Fruit fly (Drosophila melanogaster): ENCODE data around the gene TORIP.

TORIP gene

dm6 chr3L:19845047-19845906 lies 40.4 kb upstream of the TORIP start, which contains the start of gene Papss (continued):
- TF ChIP-seq sens-2 (GFP tag; IDR thresholded peaks at IDR 0.05) (0 out of 2 replicates have a peak, but pooled peaks have one; percentile 39), ind (GFP tag; optimal IDR thresholded peaks at IDR 0.05) (no peak), CG2199 (GFP tag; IDR thresholded peaks at IDR 0.05) (peak; percentile 88), Awh (GFP tag; IDR thresholded peaks at IDR 0.05) (no peak; the same call in 1 of the 2 replicates), unpg (GFP tag; optimal IDR thresholded peaks at IDR 0.05) (no peak), CG14050 (GFP tag; IDR thresholded peaks at IDR 0.05) (no peak; the same call in 2 of the 3 replicates), tin (GFP tag; optimal IDR thresholded peaks at IDR 0.05) (no peak), Dp (GFP tag; optimal IDR thresholded peaks at IDR 0.05) (peak; percentile 2), crc (GFP tag; optimal IDR thresholded peaks at IDR 0.05) (no peak), disco-r (GFP tag; optimal IDR thresholded peaks at IDR 0.05) (no peak), CG1603 (tag; optimal IDR thresholded peaks at IDR 0.05) (no peak), CG13123 (GFP tag; optimal IDR thresholded peaks at IDR 0.05) (no peak), CG14860 (GFP tag; IDR thresholded peaks at IDR 0.05; ENCODE audit: partially characterized antibody) (peak; percentile 32; the same call in 1 of the 3 replicates), Blimp-1 (GFP tag; optimal IDR thresholded peaks at IDR 0.05) (no peak), CG11695 (GFP tag; IDR thresholded peaks at IDR 0.05) (no peak), cwo (GFP tag; optimal IDR thresholded peaks at IDR 0.05) (peak; percentile 24), ranshi (GFP tag; IDR thresholded peaks at IDR 0.05) (no peak), ab (GFP tag; optimal IDR thresholded peaks at IDR 0.05) (no peak), BtbVII (GFP tag; optimal IDR thresholded peaks at IDR 0.05) (peak; percentile 29), CG31441 (GFP tag; IDR thresholded peaks at IDR 0.05) (no peak), hth (optimal IDR thresholded peaks at IDR 0.05) (no peak), CG11247 (GFP tag; IDR thresholded peaks at IDR 0.05) (no peak), vfl (GFP tag; optimal IDR thresholded peaks at IDR 0.05) (no peak), CG17359 (tag; optimal IDR thresholded peaks at IDR 0.05) (peak; percentile 41), Mad (GFP tag; optimal IDR thresholded peaks at IDR 0.05) (no peak), Scr (GFP tag; IDR thresholded peaks at IDR 0.05; ENCODE audit: partially characterized antibody) (peak; percentile 90), Ada2b (GFP tag; IDR thresholded peaks at IDR 0.05) (peak; percentile 11; the same call in 1 of the 2 replicates), CG7745 (tag; optimal IDR thresholded peaks at IDR 0.05) (no peak), hb (GFP tag; IDR thresholded peaks at IDR 0.05; ENCODE audit: partially characterized antibody) (peak; percentile 60; the same call in 2 of the 3 replicates), PHDP (tag; optimal IDR thresholded peaks at IDR 0.05) (peak; percentile 25), bigmax (GFP tag; optimal IDR thresholded peaks at IDR 0.05) (no peak), nom (GFP tag; optimal IDR thresholded peaks at IDR 0.05) (no peak), knrl (GFP tag; IDR thresholded peaks at IDR 0.05; ENCODE audit: partially characterized antibody) (peak; percentile 82), CG6654 (GFP tag; optimal IDR thresholded peaks at IDR 0.05) (no peak), CG4282 (GFP tag; optimal IDR thresholded peaks at IDR 0.05) (no peak), lola (GFP tag; optimal IDR thresholded peaks at IDR 0.05) (peak in 1 of 3 experiments; percentile 26), CG12769 (tag; optimal IDR thresholded peaks at IDR 0.05) (no peak), fd3F (GFP tag; optimal IDR thresholded peaks at IDR 0.05) (peak; percentile 26), Myb (GFP tag; optimal IDR thresholded peaks at IDR 0.05) (no peak), al (GFP tag; IDR thresholded peaks at IDR 0.05) (no peak), abd-A (tag; optimal IDR thresholded peaks at IDR 0.05) (no peak), Oaz (GFP tag; IDR thresholded peaks at IDR 0.05) (no peak), fu2 (GFP tag; optimal IDR thresholded peaks at IDR 0.05) (no peak), CG6854 (GFP tag; optimal IDR thresholded peaks at IDR 0.05) (peak; percentile 12), Xbp1 (GFP tag; optimal IDR thresholded peaks at IDR 0.05) (peak; percentile 21), btn (GFP tag; optimal IDR thresholded peaks at IDR 0.05) (no peak), CG7786 (GFP tag; optimal IDR thresholded peaks at IDR 0.05) (no peak), otp (GFP tag; IDR thresholded peaks at IDR 0.05) (no peak), ash1 (GFP tag; optimal IDR thresholded peaks at IDR 0.05) (peak; percentile 47)
